Fruit fly (Drosophila melanogaster): ENCODE results near the gene RhoGAP93B.

The RhoGAP93B gene

dm6 chr3R:21059486-21060356 lies 37.9 kb downstream of the RhoGAP93B start:
- TF ChIP-seq psq (optimal IDR thresholded peaks at IDR 0.05) = no peak
- TF ChIP-seq h (optimal IDR thresholded peaks at IDR 0.05) = no peak
- no peak for TF ChIP-seq ttk (optimal IDR thresholded peaks at IDR 0.05)
- no peak for TF ChIP-seq insv (optimal IDR thresholded peaks at IDR 0.05)
- TF ChIP-seq Sin3A (optimal IDR thresholded peaks at IDR 0.05) = no peak
- no peak for TF ChIP-seq Myc (optimal IDR thresholded peaks at IDR 0.05)

DNA sequence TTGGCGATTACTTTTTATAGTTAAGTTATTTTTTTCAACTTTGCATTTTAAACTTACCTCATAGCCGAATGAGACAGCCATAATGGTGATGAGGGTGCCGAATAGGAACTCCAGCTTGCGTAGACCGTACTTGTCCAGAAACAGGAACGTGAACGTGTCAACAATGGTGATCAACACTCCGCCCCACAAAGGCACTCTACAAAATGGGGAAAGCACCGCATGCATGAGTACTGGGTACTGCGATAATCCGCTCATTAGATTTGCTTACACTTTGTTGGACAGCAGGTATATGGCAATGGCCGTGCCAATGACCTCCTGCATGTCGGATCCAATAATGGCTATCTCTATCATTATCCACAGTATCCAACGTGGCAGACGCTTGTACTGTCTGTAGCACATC lies 40.1 kb downstream of the RhoGAP93B start:
- TF ChIP-seq insv (optimal IDR thresholded peaks at IDR 0.05) = no peak
- TF ChIP-seq Myc (optimal IDR thresholded peaks at IDR 0.05) = no peak
- no peak for TF ChIP-seq h (optimal IDR thresholded peaks at IDR 0.05)
- no peak for TF ChIP-seq ttk (optimal IDR thresholded peaks at IDR 0.05)
- no peak for TF ChIP-seq psq (optimal IDR thresholded peaks at IDR 0.05)

DNA sequence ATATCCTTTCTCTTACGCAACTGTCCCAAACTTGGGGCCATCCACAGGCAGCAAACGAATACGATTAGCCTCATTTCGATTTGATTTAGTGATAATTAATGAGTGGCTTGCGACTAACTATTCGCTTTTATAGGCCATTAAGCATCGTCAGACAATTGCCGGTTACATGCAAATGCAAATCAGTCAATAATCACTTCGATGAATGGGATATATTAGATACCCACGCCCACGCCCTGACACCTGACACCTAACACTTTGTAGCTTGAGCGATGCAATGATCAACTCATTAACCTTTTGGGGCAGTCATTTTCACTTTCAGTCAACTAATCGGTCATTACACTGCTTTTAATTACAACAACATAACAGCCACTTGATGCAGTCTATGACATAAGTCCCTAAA lies 46.8 kb downstream of the RhoGAP93B start, which contains the start of gene Jhbp15:
TSS of gene Jhbp15 (minus strand) at position 101 of the 400 bp plus-strand sequence.
- no peak for TF ChIP-seq h (optimal IDR thresholded peaks at IDR 0.05)
- no peak for TF ChIP-seq psq (optimal IDR thresholded peaks at IDR 0.05)
- no peak for TF ChIP-seq ttk (optimal IDR thresholded peaks at IDR 0.05)
- TF ChIP-seq insv (optimal IDR thresholded peaks at IDR 0.05) = no peak

- TF ChIP-seq h (optimal IDR thresholded peaks at IDR 0.05) (no peak), ttk (optimal IDR thresholded peaks at IDR 0.05) (no peak), Sin3A (optimal IDR thresholded peaks at IDR 0.05) (no peak), insv (optimal IDR thresholded peaks at IDR 0.05) (no peak), psq (optimal IDR thresholded peaks at IDR 0.05) (no peak), Myc (optimal IDR thresholded peaks at IDR 0.05) (no peak)
Observed at dm6 chr3R:21048729-21049128, 48.9 kb downstream of the RhoGAP93B start, which contains the start of gene CG7079. Gene CG7079, minus strand, starts transcription at chr3R:21048829.

DNA sequence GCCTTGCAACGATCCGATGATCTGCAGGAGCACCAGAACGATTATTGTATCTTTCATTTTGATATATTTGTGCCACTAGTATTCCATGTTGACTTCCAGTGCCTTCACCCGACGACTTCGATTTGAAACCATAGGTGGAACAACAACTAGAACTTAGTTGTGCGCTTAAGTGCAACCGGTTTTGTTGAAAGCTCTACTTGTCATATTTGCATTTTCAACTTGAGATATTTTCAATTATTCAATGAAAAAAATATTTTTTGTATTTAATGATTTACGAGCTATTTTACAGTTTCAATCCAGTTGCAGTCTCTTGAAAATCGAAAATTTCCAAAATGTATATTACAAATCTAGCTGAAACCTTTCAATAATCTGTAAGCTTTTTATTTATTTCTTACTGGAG lies 50.7 kb downstream of the RhoGAP93B start, which contains the start of gene CG31207:
TSS of gene CG31207 (minus strand) at position 101 of the 400 bp plus-strand sequence.
- TF ChIP-seq psq (optimal IDR thresholded peaks at IDR 0.05) (no peak), h (optimal IDR thresholded peaks at IDR 0.05) (no peak), ttk (optimal IDR thresholded peaks at IDR 0.05) (no peak), insv (optimal IDR thresholded peaks at IDR 0.05) (no peak), Myc (optimal IDR thresholded peaks at IDR 0.05) (no peak), Sin3A (optimal IDR thresholded peaks at IDR 0.05) (no peak)

dm6 chr3R:21045742-21046141 lies 51.9 kb downstream of the RhoGAP93B start, which contains the start of gene CG31189:
Gene CG31189, minus strand, starts transcription at chr3R:21045842.
- no peak for TF ChIP-seq psq (optimal IDR thresholded peaks at IDR 0.05)

dm6 chr3R:21043549-21044118 lies 54.0 kb downstream of the RhoGAP93B start, which contains the start of gene CG12278:
Gene CG12278, plus strand, starts transcription at chr3R:21044068.
- TF ChIP-seq h (optimal IDR thresholded peaks at IDR 0.05) (no peak), Myc (optimal IDR thresholded peaks at IDR 0.05) (no peak), ttk (optimal IDR thresholded peaks at IDR 0.05) (no peak), insv (optimal IDR thresholded peaks at IDR 0.05) (no peak)

DNA sequence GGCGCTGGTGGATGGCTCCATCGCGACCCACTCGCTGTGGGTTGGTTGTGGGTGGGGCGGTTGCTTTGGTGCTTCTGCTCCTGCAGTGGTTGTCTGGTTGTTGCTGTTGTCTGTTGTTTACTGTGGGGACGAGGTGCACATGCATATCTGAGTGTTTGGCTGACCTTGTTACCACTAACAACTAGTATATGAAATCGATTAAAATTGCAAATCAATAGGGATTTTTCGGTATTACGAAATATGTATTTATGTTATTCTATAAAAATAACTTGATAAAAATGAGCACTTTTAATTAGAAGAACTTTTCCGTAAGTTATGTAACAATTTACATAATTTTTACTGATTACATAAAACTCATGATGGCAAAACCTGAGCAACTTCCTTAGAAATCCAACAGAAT lies 55.2 kb downstream of the RhoGAP93B start, which contains the start of gene Dhc93AB:
TSS of gene Dhc93AB (minus strand) at position 101 of the 400 bp plus-strand sequence.
- TF ChIP-seq h (optimal IDR thresholded peaks at IDR 0.05) = no peak
- TF ChIP-seq Sin3A (optimal IDR thresholded peaks at IDR 0.05) = no peak
- no peak for TF ChIP-seq psq (optimal IDR thresholded peaks at IDR 0.05)
- no peak for TF ChIP-seq ttk (optimal IDR thresholded peaks at IDR 0.05)
- TF ChIP-seq Myc (optimal IDR thresholded peaks at IDR 0.05) = no peak
- TF ChIP-seq insv (optimal IDR thresholded peaks at IDR 0.05) = no peak

All from Kc167 (cell line).